Fruit fly (Drosophila melanogaster) whole organism, embryonic: Measurements from ENCODE around the gene CG43815.
A peak's percentile ranks its signal among the peaks of the same experiment; 100 is the strongest.

Experiments
- Awh ChIP-seq: fragments of 200-800 bp; sonication (Bioruptor generic); IDR thresholded peaks from 2 replicates; pipeline ENCODE4, ENCODE4 v1.3.6; 2022; ENCODE audit warnings: missing biosample characterization, missing genetic modification characterization
- BEAF-32 ChIP-seq: fragments of 200-800 bp; sonication (Bioruptor generic); optimal IDR thresholded peaks from 3 replicates; lab custom pipeline; 2017; ENCODE audit warnings: missing biosample characterization, missing genetic modification characterization, mild to moderate bottlenecking, moderate library complexity, missing genetic modification reagents
- Bgb ChIP-seq: fragments of 200-800 bp; sonication (Bioruptor generic); IDR thresholded peaks from 2 replicates; pipeline ENCODE4 v1.3.6; 2022; ENCODE audit warnings: missing biosample characterization, missing genetic modification characterization; ENCODE audit not compliant: partially characterized antibody
- Blimp-1 ChIP-seq: fragments of 200-800 bp; sonication (Bioruptor generic); optimal IDR thresholded peaks from 3 replicates; lab custom pipeline; 2018; ENCODE audit warnings: missing biosample characterization, missing genetic modification characterization, mild to moderate bottlenecking, moderate library complexity, missing genetic modification reagents
- CG1233 ChIP-seq: fragments of 200-800 bp; sonication (Bioruptor generic); optimal IDR thresholded peaks from 4 replicates; lab custom pipeline; 2018; ENCODE audit warnings: missing biosample characterization, mild to moderate bottlenecking, missing genetic modification characterization
- CG12391 ChIP-seq: fragments of 200-800 bp; sonication (Bioruptor generic); optimal IDR thresholded peaks from 3 replicates; lab custom pipeline; 2018; ENCODE audit warnings: missing biosample characterization, mild to moderate bottlenecking, missing genetic modification characterization, moderate library complexity
- CG14710 ChIP-seq: fragments of 200-800 bp; sonication (Bioruptor generic); optimal IDR thresholded peaks from 3 replicates; lab custom pipeline; 2019; ENCODE audit warnings: missing biosample characterization, mild to moderate bottlenecking, missing genetic modification characterization, moderate library complexity
- CG1603 ChIP-seq: fragments of 200-800 bp; sonication (Bioruptor generic); optimal IDR thresholded peaks from 2 replicates; lab custom pipeline; 2019; ENCODE audit warnings: missing biosample characterization, mild to moderate bottlenecking, missing genetic modification characterization, moderate library complexity
- CG16813 ChIP-seq: fragments of 200-800 bp; sonication (Bioruptor generic); IDR thresholded peaks from 3 replicates; pipeline ENCODE4 v1.3.6; 2022; ENCODE audit warnings: missing biosample characterization, missing genetic modification characterization; ENCODE audit not compliant: partially characterized antibody
- CG17359 ChIP-seq: fragments of 200-800 bp; sonication (Bioruptor generic); optimal IDR thresholded peaks from 3 replicates; lab custom pipeline; 2018; ENCODE audit warnings: missing biosample characterization, mild to moderate bottlenecking, missing genetic modification characterization, moderate library complexity
- CG2678 ChIP-seq: fragments of 200-800 bp; sonication (Bioruptor generic); optimal IDR thresholded peaks from 3 replicates; lab custom pipeline; 2019; ENCODE audit warnings: missing biosample characterization, mild to moderate bottlenecking, missing genetic modification characterization, moderate library complexity
- CG2712 ChIP-seq: fragments of 200-800 bp; optimal IDR thresholded peaks from 3 replicates; lab custom pipeline; 2019; ENCODE audit warnings: missing biosample characterization, mild to moderate bottlenecking, missing genetic modification characterization, moderate library complexity
- CG31441 ChIP-seq: fragments of 200-800 bp; sonication (Bioruptor generic); IDR thresholded peaks from 2 replicates; pipeline ENCODE4 v1.3.6; 2022; ENCODE audit warnings: missing biosample characterization, missing genetic modification characterization
- CG32772 ChIP-seq: fragments of 200-800 bp; sonication (Bioruptor generic); IDR thresholded peaks from 2 replicates; pipeline ENCODE4 v1.3.6; 2022; ENCODE audit warnings: missing biosample characterization, missing genetic modification characterization
- CG34422 ChIP-seq: fragments of 200-800 bp; sonication (Bioruptor generic); IDR thresholded peaks from 3 replicates; pipeline ENCODE4 v1.3.6; 2022; ENCODE audit warnings: missing biosample characterization, missing genetic modification characterization
- CG4404 ChIP-seq: fragments of 200-800 bp; sonication (Bioruptor generic); IDR thresholded peaks from 2 replicates; pipeline ENCODE4 v1.3.6; 2022; ENCODE audit warnings: missing biosample characterization, missing genetic modification characterization
- CG4820 ChIP-seq: fragments of 200-800 bp; sonication (Bioruptor generic); optimal IDR thresholded peaks from 3 replicates; lab custom pipeline; 2016; ENCODE audit warnings: missing biosample characterization, missing genetic modification characterization
- CG6272 ChIP-seq: fragments of 200-800 bp; sonication (Bioruptor generic); IDR thresholded peaks from 2 replicates; pipeline ENCODE4 v1.3.6; 2022; ENCODE audit warnings: missing biosample characterization, missing genetic modification characterization
- CG6689 ChIP-seq: fragments of 200-800 bp; sonication (Bioruptor generic); IDR thresholded peaks from 2 replicates; pipeline ENCODE4 v1.3.6; 2022; ENCODE audit warnings: missing biosample characterization, missing genetic modification characterization
- CG6813 ChIP-seq: fragments of 200-800 bp; sonication (Bioruptor generic); optimal IDR thresholded peaks from 2 replicates; lab custom pipeline; 2017; ENCODE audit warnings: missing biosample characterization, missing genetic modification characterization, mild to moderate bottlenecking, moderate library complexity, missing genetic modification reagents
- CG8388 ChIP-seq: fragments of 200-800 bp; sonication (Bioruptor generic); optimal IDR thresholded peaks from 2 replicates; lab custom pipeline; 2019; ENCODE audit warnings: missing biosample characterization, mild to moderate bottlenecking, missing genetic modification characterization, moderate library complexity
- CG8765 ChIP-seq: fragments of 200-800 bp; sonication (Bioruptor generic); IDR thresholded peaks from 2 replicates; pipeline ENCODE4 v1.3.6; 2022; ENCODE audit warnings: missing biosample characterization, missing genetic modification characterization
- Chrac-16 ChIP-seq: fragments of 200-800 bp; sonication (Bioruptor generic); optimal IDR thresholded peaks from 3 replicates; lab custom pipeline; 2016; ENCODE audit warnings: missing biosample characterization, missing genetic modification characterization
- D ChIP-seq, 2 experiments: fragments of 200-800 bp in 1 of 2; fragments of >200 bp in 1 of 2; sonication (Bioruptor generic) in 1 of 2; optimal IDR thresholded peaks; 2 replicates in 1 of 2; 3 replicates in 1 of 2; lab custom pipeline; 2017; ENCODE audit warnings: mild to moderate bottlenecking in 1 of 2, missing biosample characterization in 1 of 2, missing genetic modification characterization in 1 of 2, missing genetic modification reagents in 1 of 2
- Dip2 ChIP-seq: fragments of 200-800 bp; sonication (Bioruptor generic); IDR thresholded peaks from 2 replicates; pipeline ENCODE4 v1.3.6; 2022; ENCODE audit warnings: missing biosample characterization, missing genetic modification characterization
- Dll ChIP-seq: fragments of 200-800 bp; sonication (Bioruptor generic); IDR thresholded peaks from 4 replicates; pipeline ENCODE4 v1.3.6; 2022; ENCODE audit warnings: missing biosample characterization, missing genetic modification characterization; ENCODE audit not compliant: partially characterized antibody
- Doc3 ChIP-seq: fragments of 200-800 bp; sonication (Bioruptor generic); IDR thresholded peaks from 3 replicates; pipeline ENCODE4 v1.3.6; 2022; ENCODE audit warnings: missing biosample characterization, missing genetic modification characterization; ENCODE audit not compliant: partially characterized antibody
- E2f1 ChIP-seq: fragments of 200-800 bp; sonication (Bioruptor generic); IDR thresholded peaks from 2 replicates; pipeline ENCODE4 v1.3.6; 2022; ENCODE audit warnings: missing biosample characterization, missing genetic modification characterization
- H15 ChIP-seq: fragments of 200-800 bp; sonication (Bioruptor generic); IDR thresholded peaks from 3 replicates; pipeline ENCODE4 v1.3.6; 2022; ENCODE audit warnings: missing biosample characterization, missing genetic modification characterization
- Hr3 ChIP-seq: fragments of 200-800 bp; sonication (Bioruptor generic); optimal IDR thresholded peaks from 3 replicates; lab custom pipeline; 2016; ENCODE audit warnings: missing biosample characterization, missing genetic modification characterization
- Scr ChIP-seq: fragments of 200-800 bp; sonication (Bioruptor generic); IDR thresholded peaks from 2 replicates; pipeline ENCODE4 v1.3.6; 2022; ENCODE audit warnings: missing biosample characterization, missing genetic modification characterization; ENCODE audit not compliant: partially characterized antibody
- Sry-δ ChIP-seq: fragments of 200-800 bp; sonication (Bioruptor generic); optimal IDR thresholded peaks from 2 replicates; lab custom pipeline; 2016; ENCODE audit warnings: missing biosample characterization, missing genetic modification characterization
- Xrp1 ChIP-seq: fragments of 200-800 bp; sonication (Bioruptor generic); IDR thresholded peaks from 2 replicates; pipeline ENCODE4 v1.3.6; 2022; ENCODE audit warnings: missing biosample characterization, missing genetic modification characterization
- ara ChIP-seq: fragments of 200-800 bp; sonication (Bioruptor generic); IDR thresholded peaks from 2 replicates; pipeline ENCODE4 v1.3.6; 2022; ENCODE audit warnings: missing biosample characterization, missing genetic modification characterization
- cato ChIP-seq: fragments of 200-800 bp; sonication (Bioruptor generic); optimal IDR thresholded peaks from 2 replicates; lab custom pipeline; 2016; ENCODE audit warnings: missing biosample characterization, missing genetic modification characterization, borderline replicate concordance
- fd102C ChIP-seq: fragments of 200-800 bp; sonication (Bioruptor generic); optimal IDR thresholded peaks from 2 replicates; lab custom pipeline; 2018; ENCODE audit warnings: missing biosample characterization, mild to moderate bottlenecking, missing genetic modification characterization, moderate library complexity
- ham ChIP-seq: fragments of 200-800 bp; sonication (Bioruptor generic); IDR thresholded peaks from 2 replicates; pipeline ENCODE4 v1.3.6; 2022; ENCODE audit warnings: missing biosample characterization, missing genetic modification characterization
- knrl ChIP-seq: fragments of 200-800 bp; sonication (Bioruptor generic); IDR thresholded peaks from 3 replicates; pipeline ENCODE4 v1.3.6; 2022; ENCODE audit warnings: missing biosample characterization, missing genetic modification characterization; ENCODE audit not compliant: partially characterized antibody
- mam ChIP-seq: fragments of 200-800 bp; sonication (Bioruptor generic); optimal IDR thresholded peaks from 3 replicates; lab custom pipeline; 2016; ENCODE audit warnings: missing biosample characterization, missing genetic modification characterization
- phol ChIP-seq: fragments of 200-800 bp; sonication (Bioruptor generic); optimal IDR thresholded peaks from 3 replicates; lab custom pipeline; 2018; ENCODE audit warnings: missing biosample characterization, mild to moderate bottlenecking, missing genetic modification characterization, moderate library complexity
- pnt ChIP-seq: fragments of 200-800 bp; sonication (Bioruptor generic); optimal IDR thresholded peaks from 3 replicates; lab custom pipeline; 2016; ENCODE audit warnings: missing biosample characterization, missing genetic modification characterization
- prd ChIP-seq, 3 experiments: fragments of >200 bp in 2 of 3; fragments of 200-800 bp in 1 of 3; sonication (Bioruptor generic) in 1 of 3; optimal IDR thresholded peaks in 2 of 3; IDR thresholded peaks in 1 of 3; 2 replicates in 2 of 3; 3 replicates in 1 of 3; pipeline versions ENCODE4 v1.3.6 to Lab custom; 2017 to 2022; ENCODE audit warnings: missing biosample characterization in 1 of 3, missing genetic modification characterization in 1 of 3
- sens-2 ChIP-seq: fragments of 200-800 bp; sonication (Bioruptor generic); IDR thresholded peaks from 2 replicates; pipeline ENCODE4 v1.3.6; 2022; ENCODE audit warnings: missing biosample characterization, missing genetic modification characterization
- sob ChIP-seq: fragments of 200-800 bp; sonication (Bioruptor generic); IDR thresholded peaks from 2 replicates; pipeline ENCODE4 v1.3.6; 2022; ENCODE audit warnings: missing biosample characterization, missing genetic modification characterization
- vvl ChIP-seq: fragments of 200-800 bp; sonication (Bioruptor generic); IDR thresholded peaks from 2 replicates; pipeline ENCODE4 v1.3.6; 2022; ENCODE audit warnings: missing biosample characterization, missing genetic modification characterization
- zen ChIP-seq: fragments of 200-800 bp; sonication (Bioruptor generic); optimal IDR thresholded peaks from 3 replicates; lab custom pipeline; 2018; ENCODE audit warnings: missing biosample characterization, mild to moderate bottlenecking, missing genetic modification characterization, moderate library complexity

CG43815 gene

DNA sequence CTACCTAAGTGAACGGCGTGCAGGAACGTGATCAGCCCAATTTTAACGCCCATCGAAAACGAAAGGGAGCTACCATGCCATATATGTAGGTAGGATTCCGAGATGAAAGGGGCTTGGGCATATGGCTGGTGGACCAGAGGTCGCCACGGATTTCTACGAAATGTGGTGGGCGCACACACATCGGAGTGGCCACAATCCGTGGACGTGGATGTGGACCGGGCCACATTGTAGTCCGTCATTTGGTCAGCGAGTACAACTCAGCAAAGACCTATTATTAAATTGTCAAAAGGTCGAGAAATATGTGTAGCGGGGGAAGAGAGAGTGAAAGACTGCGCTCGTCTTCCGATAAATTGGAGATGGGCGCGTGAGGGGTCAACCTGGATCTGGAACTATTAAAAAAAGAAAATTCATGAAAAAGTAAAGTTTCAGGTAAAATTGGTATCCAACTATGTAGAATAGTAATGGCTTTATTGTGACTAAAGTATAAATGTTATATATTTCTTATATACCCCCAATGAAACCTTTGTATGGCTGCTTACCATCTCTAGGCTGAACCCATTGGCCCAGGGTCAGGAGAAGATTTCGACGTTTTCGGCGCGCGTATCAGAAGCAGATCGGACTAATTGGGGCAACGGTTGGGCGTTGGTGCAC lies 20.5 kb upstream of the CG43815 start (continued):
- no peak for TF ChIP-seq Bgb (GFP tag; lab: Robert Waterston, UW)
- peak; percentile 17 for TF ChIP-seq zen (tag; lab: Kevin White, UChicago)
- peak; percentile 15 for TF ChIP-seq Chrac-16 (GFP tag; lab: Kevin White, UChicago)
- no peak for TF ChIP-seq D (optimal IDR thresholded peaks at IDR 0.05; lab: Kevin White, UChicago)
- peak; percentile 19 for TF ChIP-seq D (GFP tag; optimal IDR thresholded peaks at IDR 0.05; lab: Kevin White, UChicago)
- TF ChIP-seq CG2678 = peak; percentile 48
- peak; percentile 59; the same call in 1 of the 2 replicates for TF ChIP-seq CG6689 (GFP tag; lab: Robert Waterston, UW)
- TF ChIP-seq cato (GFP tag; lab: Kevin White, UChicago) = peak; percentile 7
- peak; percentile 44; the same call in 1 of the 2 replicates for TF ChIP-seq CG6272 (GFP tag; lab: Robert Waterston, UW)
- TF ChIP-seq CG4820 = no peak
- TF ChIP-seq Sry-δ = peak; percentile 38
- no peak for TF ChIP-seq mam (GFP tag; lab: Kevin White, UChicago)
- TF ChIP-seq phol (tag; lab: Kevin White, UChicago) = peak; percentile 48
- peak; percentile 64 for TF ChIP-seq Scr (GFP tag; lab: Robert Waterston, UW)
- no peak for TF ChIP-seq ham
- peak; percentile 63; the same call in 2 of the 3 replicates for TF ChIP-seq Doc3 (GFP tag; lab: Robert Waterston, UW)
- peak; percentile 89 for TF ChIP-seq Xrp1 (GFP tag; lab: Robert Waterston, UW)
- TF ChIP-seq CG12391 (tag; lab: Kevin White, UChicago) = peak; percentile 24
- no peak for TF ChIP-seq fd102C (GFP tag; lab: Kevin White, UChicago)
- TF ChIP-seq knrl = peak; percentile 50; the same call in 2 of the 3 replicates
- peak; percentile 38 for TF ChIP-seq CG8388 (GFP tag; lab: Kevin White, UChicago)
- 0 out of 2 replicates have a peak, but pooled peaks have one; percentile 16 for TF ChIP-seq vvl (GFP tag; lab: Robert Waterston, UW)
- peak; percentile 57; the same call in 1 of the 3 replicates for TF ChIP-seq H15 (GFP tag; lab: Robert Waterston, UW)
- peak; percentile 43; the same call in 1 of the 2 replicates for TF ChIP-seq Awh (GFP tag; lab: Robert Waterston, UW)
- TF ChIP-seq BEAF-32 (GFP tag; lab: Kevin White, UChicago) = peak; percentile 56
- TF ChIP-seq sob (GFP tag; lab: Robert Waterston, UW) = peak; percentile 58; the same call in 1 of the 2 replicates
- TF ChIP-seq CG8765 (GFP tag; lab: Robert Waterston, UW) = peak; percentile 44; the same call in 1 of the 2 replicates
- peak; percentile 27 for TF ChIP-seq CG1233
- TF ChIP-seq Dll (GFP tag; lab: Robert Waterston, UW) = peak; percentile 74
- TF ChIP-seq CG31441 (GFP tag; lab: Robert Waterston, UW) = peak; percentile 40; the same call in 1 of the 2 replicates
- no peak for TF ChIP-seq prd (optimal IDR thresholded peaks at IDR 0.05; lab: Kevin White, UChicago)
- TF ChIP-seq prd (GFP tag; IDR thresholded peaks at IDR 0.05; lab: Robert Waterston, UW) = peak; percentile 75
- TF ChIP-seq CG34422 (GFP tag; lab: Robert Waterston, UW) = peak; percentile 54; the same call in 2 of the 3 replicates
- TF ChIP-seq CG32772 (GFP tag; lab: Robert Waterston, UW) = 0 out of 2 replicates have a peak, but pooled peaks have one; percentile 23
- TF ChIP-seq Hr3 = no peak
- no peak for TF ChIP-seq pnt (GFP tag; lab: Kevin White, UChicago)
- peak; percentile 79 for TF ChIP-seq ara (GFP tag; lab: Robert Waterston, UW)
- 0 out of 2 replicates have a peak, but pooled peaks have one; percentile 8 for TF ChIP-seq E2f1 (GFP tag; lab: Robert Waterston, UW)
- TF ChIP-seq CG16813 = peak; percentile 59
- TF ChIP-seq CG4404 (GFP tag; lab: Robert Waterston, UW) = peak; percentile 78
- TF ChIP-seq CG6813 = peak; percentile 42
- peak; percentile 59 for TF ChIP-seq CG2712 (tag; lab: Kevin White, UChicago)
- peak; percentile 9 for TF ChIP-seq CG17359 (tag; lab: Kevin White, UChicago)
- peak; percentile 10 for TF ChIP-seq CG1603 (tag; lab: Kevin White, UChicago)
- TF ChIP-seq Dip2 = no peak
- TF ChIP-seq Blimp-1 (GFP tag; lab: Kevin White, UChicago) = peak; percentile 60
- TF ChIP-seq sens-2 (GFP tag; lab: Robert Waterston, UW) = 0 out of 2 replicates have a peak, but pooled peaks have one; percentile 13
- peak; percentile 57 for TF ChIP-seq CG14710
